Worm (Caenorhabditis elegans) whole organism, L2 larva: ENCODE data around the gene dpy-31.
A peak's percentile ranks its signal among the peaks of the same experiment; 100 is the strongest.

Experiments
- C34F6.9 ChIP-seq: fragments of 150-350 bp; optimal IDR thresholded peaks from 2 replicates; lab custom pipeline; 2014; ENCODE audit warnings: missing biosample characterization, missing genetic modification characterization
- F13H6.1 ChIP-seq: sonication (generic microtip); optimal IDR thresholded peaks from 2 replicates; lab custom pipeline; 2016; ENCODE audit warnings: missing genetic modification characterization, missing compliant biosample characterization
- Y55F3AM.14 ChIP-seq: fragments of 200-800 bp; sonication (Bioruptor generic); optimal IDR thresholded peaks from 2 replicates; lab custom pipeline; 2018; ENCODE audit warnings: mild to moderate bottlenecking, missing genetic modification characterization, missing compliant biosample characterization
- ZK546.5 ChIP-seq: sonication (generic microtip); optimal IDR thresholded peaks from 2 replicates; lab custom pipeline; 2017; ENCODE audit warnings: missing biosample characterization, missing genetic modification characterization
- alr-1 ChIP-seq: fragments of 150-350 bp; optimal IDR thresholded peaks from 2 replicates; lab custom pipeline; 2014; ENCODE audit warnings: missing biosample characterization, missing genetic modification characterization
- ama-1 ChIP-seq: fragments of 150-350 bp; optimal IDR thresholded peaks from 2 replicates; lab custom pipeline; 2018; ENCODE audit warnings: inconsistent platforms
- blmp-1 ChIP-seq: sonication (generic microtip); optimal IDR thresholded peaks from 2 replicates; lab custom pipeline; 2017; ENCODE audit warnings: missing genetic modification characterization, mild to moderate bottlenecking, missing compliant biosample characterization, antibody characterized with exemption, moderate library complexity; ENCODE audit not compliant: insufficient read depth
- ceh-16 ChIP-seq: fragments of 150-350 bp; optimal IDR thresholded peaks from 2 replicates; lab custom pipeline; 2014; ENCODE audit warnings: missing biosample characterization, missing genetic modification characterization
- crh-2 ChIP-seq: sonication (generic microtip); optimal IDR thresholded peaks from 2 replicates; lab custom pipeline; 2017; ENCODE audit warnings: missing biosample characterization, missing genetic modification characterization
- dmd-4 ChIP-seq: sonication (generic microtip); optimal IDR thresholded peaks from 2 replicates; lab custom pipeline; 2017; ENCODE audit warnings: missing biosample characterization, missing genetic modification characterization
- egl-27 ChIP-seq: sonication (generic microtip); optimal IDR thresholded peaks from 3 replicates; lab custom pipeline; 2017; ENCODE audit warnings: missing biosample characterization, missing genetic modification reagents, missing genetic modification characterization
- elt-1 ChIP-seq: fragments of 150-350 bp; optimal IDR thresholded peaks from 2 replicates; lab custom pipeline; 2014; ENCODE audit warnings: missing biosample characterization, missing genetic modification characterization
- elt-3 ChIP-seq: sonication (generic microtip); optimal IDR thresholded peaks from 2 replicates; lab custom pipeline; 2017; ENCODE audit warnings: missing biosample characterization, missing genetic modification characterization
- gmeb-1 ChIP-seq: fragments of 150-350 bp; optimal IDR thresholded peaks from 2 replicates; lab custom pipeline; 2014; ENCODE audit warnings: missing biosample characterization, missing genetic modification characterization
- lin-11 ChIP-seq: fragments of 150-350 bp; sonication (generic microtip); optimal IDR thresholded peaks from 2 replicates; lab custom pipeline; 2014; ENCODE audit warnings: missing biosample characterization, missing genetic modification characterization, inconsistent platforms, mixed read lengths
- lin-13 ChIP-seq: fragments of 150-350 bp; optimal IDR thresholded peaks from 2 replicates; lab custom pipeline; 2014; ENCODE audit warnings: missing biosample characterization, missing genetic modification reagents, missing genetic modification characterization
- lin-39 ChIP-seq: fragments of 150-350 bp; optimal IDR thresholded peaks from 2 replicates; lab custom pipeline; 2014; ENCODE audit warnings: missing biosample characterization, missing genetic modification reagents, missing genetic modification characterization
- lsy-2 ChIP-seq, 2 experiments: fragments of 150-350 bp in 1 of 2; sonication (generic microtip) in 1 of 2; optimal IDR thresholded peaks; 2 replicates each; lab custom pipeline; 2014 to 2017; ENCODE audit warnings: missing biosample characterization in 2 of 2, missing genetic modification characterization in 2 of 2
- mab-5 ChIP-seq: fragments of 150-350 bp; optimal IDR thresholded peaks from 2 replicates; lab custom pipeline; 2014; ENCODE audit warnings: missing biosample characterization, missing genetic modification characterization
- mbf-1 ChIP-seq: sonication (generic microtip); optimal IDR thresholded peaks from 2 replicates; lab custom pipeline; 2017; ENCODE audit warnings: missing biosample characterization, missing genetic modification characterization
- mdl-1 ChIP-seq, 2 experiments: fragments of 150-350 bp in 1 of 2; sonication (generic microtip) in 1 of 2; optimal IDR thresholded peaks; 2 replicates each; lab custom pipeline; 2017; ENCODE audit warnings: missing biosample characterization in 2 of 2, missing genetic modification characterization in 2 of 2
- nhr-10 ChIP-seq: sonication (generic microtip); optimal IDR thresholded peaks from 2 replicates; lab custom pipeline; 2017; ENCODE audit warnings: missing biosample characterization, missing genetic modification characterization
- nhr-11 ChIP-seq: fragments of 150-350 bp; optimal IDR thresholded peaks from 2 replicates; lab custom pipeline; 2014; ENCODE audit warnings: missing biosample characterization, missing genetic modification characterization
- nhr-129 ChIP-seq: fragments of 150-350 bp; optimal IDR thresholded peaks from 2 replicates; lab custom pipeline; 2014; ENCODE audit warnings: missing biosample characterization, missing genetic modification characterization
- nhr-21 ChIP-seq: fragments of 150-350 bp; optimal IDR thresholded peaks from 2 replicates; lab custom pipeline; 2014; ENCODE audit warnings: missing biosample characterization, missing genetic modification characterization
- nhr-23 ChIP-seq: fragments of 150-350 bp; optimal IDR thresholded peaks from 2 replicates; lab custom pipeline; 2014; ENCODE audit warnings: missing biosample characterization, missing genetic modification reagents, missing genetic modification characterization
- nhr-237 ChIP-seq: fragments of 150-350 bp; optimal IDR thresholded peaks from 2 replicates; lab custom pipeline; 2014; ENCODE audit warnings: missing biosample characterization, missing genetic modification characterization
- nhr-25 ChIP-seq: fragments of 150-350 bp; sonication (generic microtip); optimal IDR thresholded peaks from 3 replicates; lab custom pipeline; 2014; ENCODE audit warnings: missing biosample characterization, missing genetic modification characterization
- nhr-6 ChIP-seq: fragments of 150-350 bp; optimal IDR thresholded peaks from 2 replicates; lab custom pipeline; 2014; ENCODE audit warnings: missing biosample characterization, missing genetic modification characterization
- nhr-77 ChIP-seq: fragments of 150-350 bp; optimal IDR thresholded peaks from 2 replicates; lab custom pipeline; 2014; ENCODE audit warnings: missing biosample characterization, missing genetic modification characterization
- sem-4 ChIP-seq: fragments of 150-350 bp; optimal IDR thresholded peaks from 2 replicates; lab custom pipeline; 2014; ENCODE audit warnings: missing biosample characterization, missing genetic modification reagents, missing genetic modification characterization
- skn-1 ChIP-seq: sonication (generic microtip); optimal IDR thresholded peaks from 2 replicates; lab custom pipeline; 2017; ENCODE audit warnings: missing biosample characterization, missing genetic modification characterization
- sma-3 ChIP-seq: sonication (generic microtip); optimal IDR thresholded peaks from 2 replicates; lab custom pipeline; 2016; ENCODE audit warnings: missing genetic modification reagents, missing genetic modification characterization, missing compliant biosample characterization
- sma-9 ChIP-seq, 2 experiments: fragments of 150-350 bp in 1 of 2; sonication (generic microtip) in 1 of 2; optimal IDR thresholded peaks; 2 replicates each; lab custom pipeline; 2014 to 2016; ENCODE audit warnings: missing genetic modification characterization in 2 of 2, mild to moderate bottlenecking in 1 of 2, missing biosample characterization in 1 of 2, missing compliant biosample characterization in 1 of 2, missing genetic modification reagents in 1 of 2, moderate library complexity in 1 of 2
- snpc-4 ChIP-seq: fragments of 150-350 bp; optimal IDR thresholded peaks from 2 replicates; lab custom pipeline; 2014; ENCODE audit warnings: missing biosample characterization, missing genetic modification characterization
- unc-39 ChIP-seq: fragments of 150-350 bp; optimal IDR thresholded peaks from 2 replicates; lab custom pipeline; 2014; ENCODE audit warnings: missing biosample characterization, missing genetic modification characterization
- unc-55 ChIP-seq: fragments of 150-350 bp; sonication (generic microtip); optimal IDR thresholded peaks from 3 replicates; lab custom pipeline; 2014; ENCODE audit warnings: missing biosample characterization, missing genetic modification reagents, missing genetic modification characterization
- ztf-1 ChIP-seq: fragments of 200-800 bp; sonication (Bioruptor generic); conservative IDR thresholded peaks from 2 replicates; pipeline ENCODE4 v1.3.6; 2022; ENCODE audit warnings: missing genetic modification characterization, missing compliant biosample characterization
- ztf-4 ChIP-seq: fragments of 150-350 bp; optimal IDR thresholded peaks from 2 replicates; lab custom pipeline; 2014; ENCODE audit warnings: missing biosample characterization, missing genetic modification characterization

dpy-31 gene

ce11 chrIII:7221103-7221502 is 19.1 kb downstream of the dpy-31 start:
- peak in 1 of 2 experiments; percentile 40 for TF ChIP-seq lsy-2 (tag; optimal IDR thresholded peaks at IDR 0.05; lab: Kevin White, UChicago)
- no peak for TF ChIP-seq mdl-1 (tag; optimal IDR thresholded peaks at IDR 0.05; lab: Kevin White, UChicago)

- TF ChIP-seq nhr-77 (no peak), ZK546.5 (tag; lab: Kevin White, UChicago) (no peak)
These were observed 21.0 kb downstream of the dpy-31 start, which contains the start of gene der-2 for ce11 chrIII:7223029-7223428. TSS of gene der-2 (minus strand) at chrIII:7223129.

- TF ChIP-seq blmp-1 (tag; lab: Kevin White, UChicago) = no peak
- no peak for TF ChIP-seq nhr-25 (tag; lab: Kevin White, UChicago)
- no peak for TF ChIP-seq elt-1 (tag; lab: Kevin White, UChicago)
- no peak for TF ChIP-seq sem-4 (tag; lab: Kevin White, UChicago)
- no peak for TF ChIP-seq alr-1 (tag; lab: Kevin White, UChicago)
- no peak for TF ChIP-seq ceh-16
- TF ChIP-seq ZK546.5 (tag; lab: Kevin White, UChicago) = no peak
- no peak for TF ChIP-seq nhr-10 (tag; lab: Kevin White, UChicago)
- TF ChIP-seq crh-2 (tag; lab: Kevin White, UChicago) = no peak
- no peak for TF ChIP-seq ama-1 (lab: Kevin White, UChicago)
- TF ChIP-seq gmeb-1 (tag; lab: Kevin White, UChicago) = no peak
- TF ChIP-seq lin-13 (GFP tag; lab: Kevin White, UChicago) = no peak
- no peak for TF ChIP-seq nhr-23 (tag; lab: Kevin White, UChicago)
- TF ChIP-seq lin-39 = no peak
- TF ChIP-seq, all 48 proteins: peak for 0
These were observed 24.6 kb downstream of the dpy-31 start, which contains the start of gene hsp-75 for ce11 chrIII:7226607-7227006. TSS of gene hsp-75 (minus strand) at chrIII:7226707.

- no peak for TF ChIP-seq ztf-4 (tag; lab: Kevin White, UChicago)
- TF ChIP-seq nhr-21 (tag; lab: Kevin White, UChicago) = no peak
- TF ChIP-seq mbf-1 (tag; lab: Kevin White, UChicago) = no peak
- no peak for TF ChIP-seq ZK546.5 (tag; lab: Kevin White, UChicago)
- no peak for TF ChIP-seq skn-1 (tag; lab: Kevin White, UChicago)
- no peak for TF ChIP-seq C34F6.9 (tag; lab: Kevin White, UChicago)
- no peak for TF ChIP-seq ceh-16
- no peak for TF ChIP-seq crh-2 (tag; lab: Kevin White, UChicago)
- no peak for TF ChIP-seq nhr-11 (tag; lab: Kevin White, UChicago)
- no peak for TF ChIP-seq mdl-1 (tag; optimal IDR thresholded peaks at IDR 0.05; lab: Kevin White, UChicago)
- TF ChIP-seq ama-1 (lab: Kevin White, UChicago) = no peak
- no peak for TF ChIP-seq nhr-23 (tag; lab: Kevin White, UChicago)
- no peak for TF ChIP-seq nhr-129
- TF ChIP-seq sma-9 (GFP tag; optimal IDR thresholded peaks at IDR 0.05; lab: Kevin White, UChicago) = no peak
- no peak for TF ChIP-seq sma-9 (tag; optimal IDR thresholded peaks at IDR 0.05; lab: Kevin White, UChicago)
- no peak for TF ChIP-seq blmp-1 (tag; lab: Kevin White, UChicago)
- no peak for TF ChIP-seq nhr-77
- TF ChIP-seq sma-3 (GFP tag; lab: Kevin White, UChicago) = no peak
These were observed 27.7 kb downstream of the dpy-31 start, which contains the start of gene R151.8 for ce11 chrIII:7229687-7230086. TSS of gene R151.8 (minus strand) at chrIII:7229787.

- no peak for TF ChIP-seq lin-39
- no peak for TF ChIP-seq nhr-25 (tag; lab: Kevin White, UChicago)
- no peak for TF ChIP-seq nhr-23 (tag; lab: Kevin White, UChicago)
- TF ChIP-seq lsy-2 (tag; optimal IDR thresholded peaks at IDR 0.05; lab: Kevin White, UChicago) = no peak
- no peak for TF ChIP-seq lin-11 (tag; lab: Kevin White, UChicago)
- TF ChIP-seq elt-3 (tag; lab: Kevin White, UChicago) = no peak
- TF ChIP-seq F13H6.1 (tag; lab: Kevin White, UChicago) = no peak
These were observed 28.8 kb downstream of the dpy-31 start, which contains the start of gene R151.10 for ce11 chrIII:7230841-7231240. TSS of gene R151.10 (minus strand) at chrIII:7230941.

- TF ChIP-seq mab-5 (tag; lab: Kevin White, UChicago) = no peak
- no peak for TF ChIP-seq egl-27 (tag; lab: Kevin White, UChicago)
- TF ChIP-seq ztf-1 = no peak
- no peak for TF ChIP-seq unc-39 (tag; lab: Kevin White, UChicago)
- no peak for TF ChIP-seq dmd-4 (tag; lab: Kevin White, UChicago)
- no peak for TF ChIP-seq skn-1 (tag; lab: Kevin White, UChicago)
- TF ChIP-seq mdl-1 (tag; optimal IDR thresholded peaks at IDR 0.05; lab: Kevin White, UChicago) = no peak
- TF ChIP-seq nhr-6 (tag; lab: Kevin White, UChicago) = no peak
- no peak for TF ChIP-seq unc-55
- no peak for TF ChIP-seq nhr-77
- no peak for TF ChIP-seq Y55F3AM.14
- TF ChIP-seq elt-1 (tag; lab: Kevin White, UChicago) = no peak
- TF ChIP-seq snpc-4 (tag; lab: Kevin White, UChicago) = no peak
- TF ChIP-seq sma-9 (GFP tag; optimal IDR thresholded peaks at IDR 0.05; lab: Kevin White, UChicago) = no peak
- no peak for TF ChIP-seq sma-9 (tag; optimal IDR thresholded peaks at IDR 0.05; lab: Kevin White, UChicago)
- TF ChIP-seq lin-39 = no peak
- no peak for TF ChIP-seq nhr-237
- TF ChIP-seq lin-11 (tag; lab: Kevin White, UChicago) = no peak
- no peak for TF ChIP-seq ZK546.5 (tag; lab: Kevin White, UChicago)
- no peak for TF ChIP-seq mbf-1 (tag; lab: Kevin White, UChicago)
These were observed 30.8 kb downstream of the dpy-31 start, which contains the start of gene adr-2 for ce11 chrIII:7232782-7233181. TSS of gene adr-2 (minus strand) at chrIII:7232882.
